Fruit fly (Drosophila melanogaster) S2 (cell line): ENCODE results near the gene Spn88Eb.

Source experiments
- CG8478 ChIP-seq: fragments of >200 bp; optimal IDR thresholded peaks from 2 replicates; lab custom pipeline; 2018
- CTCF ChIP-seq, 2 experiments: fragments of >200 bp; optimal IDR thresholded peaks; 2 replicates each; lab custom pipeline; 2018

- TF ChIP-seq CTCF (optimal IDR thresholded peaks at IDR 0.05; lab: Kevin White, UChicago) = no peak
- no peak for TF ChIP-seq CG8478 (lab: Kevin White, UChicago)
Observed at dm6 chr3R:15196134-15197034, 12.2 kb downstream of the Spn88Eb start, which contains the start of the genes Kpc1 and CG42542.
